Worm (Caenorhabditis elegans): Measurements from ENCODE around the gene dhs-22.

ce11 chrV:14414032-14414431 lies 7.2 kb downstream of the dhs-22 start:
- TF ChIP-seq elt-3 (tag; optimal IDR thresholded peaks at IDR 0.05) = no peak
- TF ChIP-seq snpc-4 (tag; optimal IDR thresholded peaks at IDR 0.05) = no peak
- TF ChIP-seq nhr-237 (tag; optimal IDR thresholded peaks at IDR 0.05) = no peak
- TF ChIP-seq blmp-1 (tag; optimal IDR thresholded peaks at IDR 0.05) = no peak
- TF ChIP-seq lin-13 (tag; optimal IDR thresholded peaks at IDR 0.05) = no peak
- no peak for TF ChIP-seq sptf-1 (tag; optimal IDR thresholded peaks at IDR 0.05)
- TF ChIP-seq flh-1 (GFP tag; optimal IDR thresholded peaks at IDR 0.05) = no peak
- TF ChIP-seq lsy-2 (tag; optimal IDR thresholded peaks at IDR 0.05) = no peak
- TF ChIP-seq nhr-12 (tag; optimal IDR thresholded peaks at IDR 0.05) = no peak
- TF ChIP-seq unc-39 (tag; optimal IDR thresholded peaks at IDR 0.05) = no peak
- no peak for TF ChIP-seq mep-1 (tag; optimal IDR thresholded peaks at IDR 0.05)
- TF ChIP-seq mab-5 (tag; optimal IDR thresholded peaks at IDR 0.05) = no peak
